Worm (Caenorhabditis elegans): ENCODE data around the gene pqn-94.

ce11 chrV:20234439-20234838, 45.2 kb downstream of the pqn-94 start:
- TF ChIP-seq him-1 (tag; optimal IDR thresholded peaks at IDR 0.05): no peak
- TF ChIP-seq dao-5 (tag; optimal IDR thresholded peaks at IDR 0.05): no peak

Data from whole organism, L4/young adult.